Worm (Caenorhabditis elegans) whole organism, L3 larva: Measurements from ENCODE around the gene arx-2.

Experiments used
- R02D3.7 ChIP-seq: fragments of 150-350 bp; optimal IDR thresholded peaks from 2 replicates; lab custom pipeline; 2014; ENCODE audit warnings: missing biosample characterization, missing genetic modification characterization
- aly-2 ChIP-seq: fragments of 150-350 bp; optimal IDR thresholded peaks from 2 replicates; lab custom pipeline; 2014; ENCODE audit warnings: missing biosample characterization, missing genetic modification characterization
- ama-1 ChIP-seq: fragments of 150-350 bp; optimal IDR thresholded peaks from 2 replicates; lab custom pipeline; 2018
- ceh-16 ChIP-seq: sonication (generic microtip); optimal IDR thresholded peaks from 2 replicates; lab custom pipeline; 2017; ENCODE audit warnings: missing biosample characterization, missing genetic modification characterization
- ceh-28 ChIP-seq: fragments of 150-350 bp; optimal IDR thresholded peaks from 2 replicates; lab custom pipeline; 2014; ENCODE audit warnings: missing biosample characterization, missing genetic modification reagents, missing genetic modification characterization
- ceh-82 ChIP-seq: fragments of 150-350 bp; optimal IDR thresholded peaks from 2 replicates; lab custom pipeline; 2014; ENCODE audit warnings: missing biosample characterization, missing genetic modification characterization
- ceh-9 ChIP-seq: sonication (generic microtip); optimal IDR thresholded peaks from 2 replicates; lab custom pipeline; 2018; ENCODE audit warnings: missing biosample characterization, missing genetic modification characterization
- egl-27 ChIP-seq: sonication (generic microtip); optimal IDR thresholded peaks from 4 replicates; lab custom pipeline; 2017; ENCODE audit warnings: missing biosample characterization, missing genetic modification reagents, missing genetic modification characterization
- egl-5 ChIP-seq: fragments of 150-350 bp; optimal IDR thresholded peaks from 2 replicates; lab custom pipeline; 2017; ENCODE audit warnings: missing biosample characterization, missing genetic modification reagents, missing genetic modification characterization, inconsistent platforms
- elt-1 ChIP-seq: fragments of 150-350 bp; optimal IDR thresholded peaks from 2 replicates; lab custom pipeline; 2014; ENCODE audit warnings: missing biosample characterization, missing genetic modification characterization
- elt-2 ChIP-seq: sonication (generic microtip); optimal IDR thresholded peaks from 2 replicates; lab custom pipeline; 2016; ENCODE audit warnings: missing genetic modification reagents, mild to moderate bottlenecking, missing genetic modification characterization, missing compliant biosample characterization
- elt-3 ChIP-seq, 3 experiments: fragments of 150-350 bp in 1 of 3; sonication (generic microtip) in 2 of 3; optimal IDR thresholded peaks; 2 replicates in 2 of 3; 4 replicates in 1 of 3; lab custom pipeline; 2014 to 2017; ENCODE audit warnings: missing biosample characterization in 3 of 3, missing genetic modification characterization in 3 of 3
- eor-1 ChIP-seq, 2 experiments: fragments of 150-350 bp; optimal IDR thresholded peaks; 2 replicates each; lab custom pipeline; 2014 to 2018; ENCODE audit warnings: missing biosample characterization in 2 of 2, missing genetic modification characterization in 2 of 2
- fkh-10 ChIP-seq: sonication (generic microtip); optimal IDR thresholded peaks from 2 replicates; lab custom pipeline; 2017; ENCODE audit warnings: missing biosample characterization, missing genetic modification reagents, missing genetic modification characterization
- fos-1 ChIP-seq: fragments of 150-350 bp; optimal IDR thresholded peaks from 2 replicates; lab custom pipeline; 2014; ENCODE audit warnings: missing biosample characterization, missing genetic modification characterization
- hmg-11 ChIP-seq: sonication (generic microtip); optimal IDR thresholded peaks from 2 replicates; lab custom pipeline; 2016; ENCODE audit warnings: missing genetic modification characterization, missing compliant biosample characterization
- jun-1 ChIP-seq: fragments of 150-350 bp; optimal IDR thresholded peaks from 2 replicates; lab custom pipeline; 2014; ENCODE audit warnings: missing biosample characterization, missing genetic modification reagents, missing genetic modification characterization
- lin-15B ChIP-seq: fragments of 150-350 bp; optimal IDR thresholded peaks from 2 replicates; lab custom pipeline; 2014; ENCODE audit warnings: missing biosample characterization, missing genetic modification characterization
- lin-39 ChIP-seq: fragments of 150-350 bp; optimal IDR thresholded peaks from 2 replicates; lab custom pipeline; 2018; ENCODE audit warnings: missing biosample characterization, missing genetic modification reagents, missing genetic modification characterization
- lsy-12 ChIP-seq: sonication (generic microtip); optimal IDR thresholded peaks from 2 replicates; lab custom pipeline; 2016; ENCODE audit warnings: mild to moderate bottlenecking, missing genetic modification characterization, missing compliant biosample characterization
- mdl-1 ChIP-seq: fragments of 150-350 bp; optimal IDR thresholded peaks from 2 replicates; lab custom pipeline; 2014; ENCODE audit warnings: missing biosample characterization, missing genetic modification characterization
- nfya-1 ChIP-seq: sonication (generic microtip); optimal IDR thresholded peaks from 2 replicates; lab custom pipeline; 2017; ENCODE audit warnings: missing genetic modification characterization, mild to moderate bottlenecking, missing compliant biosample characterization, antibody characterized with exemption, moderate library complexity; ENCODE audit not compliant: insufficient read depth
- nhr-11 ChIP-seq: fragments of 150-350 bp; optimal IDR thresholded peaks from 2 replicates; lab custom pipeline; 2014; ENCODE audit warnings: missing biosample characterization, missing genetic modification characterization
- nhr-23 ChIP-seq: fragments of 150-350 bp; optimal IDR thresholded peaks from 2 replicates; lab custom pipeline; 2014; ENCODE audit warnings: missing biosample characterization, missing genetic modification reagents, missing genetic modification characterization
- nhr-237 ChIP-seq: fragments of 150-350 bp; optimal IDR thresholded peaks from 2 replicates; lab custom pipeline; 2014; ENCODE audit warnings: missing biosample characterization, missing genetic modification characterization
- nhr-25 ChIP-seq: sonication (generic microtip); optimal IDR thresholded peaks from 2 replicates; lab custom pipeline; 2017; ENCODE audit warnings: missing biosample characterization, missing genetic modification characterization
- nhr-43 ChIP-seq: sonication (generic microtip); optimal IDR thresholded peaks from 2 replicates; lab custom pipeline; 2016; ENCODE audit warnings: mild to moderate bottlenecking, missing genetic modification characterization, missing compliant biosample characterization; ENCODE audit not compliant: poor library complexity, severe bottlenecking
- nhr-67 ChIP-seq: fragments of 150-350 bp; optimal IDR thresholded peaks from 2 replicates; lab custom pipeline; 2014; ENCODE audit warnings: missing biosample characterization, missing genetic modification characterization
- pha-4 ChIP-seq: fragments of 150-350 bp; optimal IDR thresholded peaks from 2 replicates; lab custom pipeline; 2014; ENCODE audit warnings: missing biosample characterization, missing genetic modification reagents, missing genetic modification characterization
- pqm-1 ChIP-seq: fragments of 150-350 bp; optimal IDR thresholded peaks from 2 replicates; lab custom pipeline; 2017; ENCODE audit warnings: missing biosample characterization, missing genetic modification characterization, inconsistent platforms
- skn-1 ChIP-seq: fragments of 150-350 bp; optimal IDR thresholded peaks from 2 replicates; lab custom pipeline; 2014; ENCODE audit warnings: missing biosample characterization, missing genetic modification characterization
- snpc-4 ChIP-seq: fragments of 150-350 bp; optimal IDR thresholded peaks from 2 replicates; lab custom pipeline; 2014; ENCODE audit warnings: missing biosample characterization, missing genetic modification characterization
- tbx-2 ChIP-seq: sonication (generic microtip); optimal IDR thresholded peaks from 2 replicates; lab custom pipeline; 2016; ENCODE audit warnings: mild to moderate bottlenecking, missing genetic modification characterization, missing compliant biosample characterization
- unc-39 ChIP-seq: sonication (generic microtip); optimal IDR thresholded peaks from 4 replicates; lab custom pipeline; 2017; ENCODE audit warnings: missing biosample characterization, missing genetic modification characterization
- zag-1 ChIP-seq: fragments of 150-350 bp; optimal IDR thresholded peaks from 2 replicates; lab custom pipeline; 2014; ENCODE audit warnings: missing biosample characterization, missing genetic modification characterization
- ztf-4 ChIP-seq: fragments of 150-350 bp; optimal IDR thresholded peaks from 2 replicates; lab custom pipeline; 2014; ENCODE audit warnings: missing biosample characterization, missing genetic modification characterization

Gene arx-2

DNA sequence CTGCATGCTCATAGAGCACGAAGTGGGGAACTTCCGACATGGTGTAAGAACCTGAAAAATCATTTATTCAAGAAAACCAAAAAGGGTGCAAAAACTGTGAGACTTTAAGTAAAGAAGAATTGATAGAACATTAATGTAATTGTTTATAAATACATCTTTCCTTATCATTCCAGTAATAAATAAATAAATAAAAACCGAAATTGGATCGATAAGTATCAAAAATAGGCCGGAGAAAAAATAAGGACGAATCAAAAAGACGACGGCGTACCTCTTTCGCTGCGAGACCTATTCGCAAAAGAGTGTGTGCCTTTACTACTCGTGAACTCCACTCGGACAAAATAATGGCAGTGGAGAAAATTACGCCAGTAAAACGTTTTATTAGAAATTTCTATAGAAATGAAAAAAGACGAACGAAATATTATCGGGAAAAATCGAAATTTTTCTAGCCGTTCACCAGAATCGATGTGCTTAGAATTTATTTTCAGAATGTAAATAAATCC lies 14.8 kb upstream of the arx-2 start, which contains the start of gene nol-56:
nol-56 (minus strand) TSS at position 51 of the 500 bp plus-strand sequence.
- TF ChIP-seq tbx-2 (tag; lab: Kevin White, UChicago) (no peak), egl-27 (tag; lab: Kevin White, UChicago) (no peak), snpc-4 (tag; lab: Kevin White, UChicago) (peak; percentile 80), ztf-4 (tag; lab: Kevin White, UChicago) (peak; percentile 5), nhr-11 (tag; lab: Kevin White, UChicago) (no peak), nfya-1 (tag; lab: Kevin White, UChicago) (peak; percentile 90), mdl-1 (tag; lab: Kevin White, UChicago) (no peak), eor-1 (tag; optimal IDR thresholded peaks at IDR 0.05; lab: Kevin White, UChicago) (no peak), lin-15B (tag; lab: Kevin White, UChicago) (peak; percentile 93), unc-39 (no peak), elt-3 (tag; optimal IDR thresholded peaks at IDR 0.05; lab: Kevin White, UChicago) (no peak), lsy-12 (tag; lab: Kevin White, UChicago) (peak; percentile 66), jun-1 (peak; percentile 16), nhr-23 (tag; lab: Kevin White, UChicago) (peak; percentile 93), nhr-25 (tag; lab: Kevin White, UChicago) (peak; percentile 70), nhr-43 (tag; lab: Kevin White, UChicago) (peak; percentile 77), lin-39 (tag; lab: Kevin White, UChicago) (peak; percentile 86), elt-1 (tag; lab: Kevin White, UChicago) (no peak), elt-2 (peak; percentile 58), R02D3.7 (peak; percentile 4), hmg-11 (tag; lab: Kevin White, UChicago) (peak; percentile 80), ama-1 (peak; percentile 37), fkh-10 (GFP tag; lab: Kevin White, UChicago) (peak; percentile 43), ceh-28 (peak; percentile 61), nhr-237 (tag; lab: Kevin White, UChicago) (no peak), ceh-16 (tag; lab: Kevin White, UChicago) (no peak), nhr-67 (tag; lab: Kevin White, UChicago) (no peak), skn-1 (tag; lab: Kevin White, UChicago) (peak; percentile 14), aly-2 (tag; lab: Kevin White, UChicago) (no peak), pqm-1 (peak; percentile 34), zag-1 (tag; lab: Kevin White, UChicago) (no peak), pha-4 (tag; lab: Kevin White, UChicago) (peak; percentile 93), egl-5 (peak; percentile 81)

DNA sequence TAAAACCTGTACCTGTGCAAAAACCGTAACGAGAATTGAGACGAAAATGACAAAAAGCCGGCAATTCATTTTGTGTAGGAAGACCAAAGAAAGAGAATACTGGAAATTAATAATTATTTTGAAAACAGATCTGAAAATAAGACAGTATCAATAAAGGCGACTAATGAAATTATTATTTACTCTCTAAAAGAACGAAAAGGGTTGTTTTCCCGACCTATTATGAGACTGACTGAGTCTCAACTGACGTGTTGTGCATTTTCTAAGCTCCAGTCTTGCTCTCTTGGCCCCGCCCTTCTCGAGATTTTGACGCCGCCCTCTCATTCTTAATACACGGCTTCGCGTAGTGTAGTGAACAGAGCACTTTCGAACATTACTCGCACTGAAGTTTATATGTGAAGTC lies 11.9 kb upstream of the arx-2 start, which contains the start of gene K07C5.9:
K07C5.9 (minus strand) TSS at position 101 of the 400 bp plus-strand sequence.
- TF ChIP-seq ceh-82 (no peak), egl-27 (tag; lab: Kevin White, UChicago) (no peak), hmg-11 (tag; lab: Kevin White, UChicago) (no peak)
- TF ChIP-seq, all 47 proteins: peak for 0

DNA sequence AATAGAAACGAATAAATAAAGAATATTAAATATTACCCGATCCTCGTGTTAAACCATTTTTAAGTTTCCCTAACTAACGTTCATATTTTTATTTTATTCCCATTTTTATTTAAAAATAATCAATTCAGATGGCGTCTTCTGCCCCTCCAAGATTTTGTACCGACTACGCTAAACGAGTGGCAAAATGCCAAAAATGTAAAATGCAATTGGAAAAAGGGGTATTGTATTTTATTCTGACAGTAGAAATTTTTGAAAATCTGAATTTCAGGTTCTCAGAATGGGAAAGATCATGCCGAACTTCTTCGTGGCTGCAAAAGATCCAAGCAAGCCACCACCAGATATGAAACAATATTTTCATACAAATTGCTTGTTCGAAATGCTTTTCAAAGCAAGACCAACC lies 4.7 kb upstream of the arx-2 start, which contains the start of gene K07C5.3:
K07C5.3 (plus strand) TSS at position 129 of the 400 bp plus-strand sequence.
- no peak for TF ChIP-seq ztf-4 (tag; lab: Kevin White, UChicago)
- TF ChIP-seq fos-1 (tag; lab: Kevin White, UChicago): no peak
- TF ChIP-seq ceh-9 (tag; lab: Kevin White, UChicago): no peak
- no peak for TF ChIP-seq snpc-4 (tag; lab: Kevin White, UChicago)
- no peak for TF ChIP-seq jun-1
- TF ChIP-seq aly-2 (tag; lab: Kevin White, UChicago): no peak

ce11 chrV:10341905-10342328 lies 3.8 kb upstream of the arx-2 start, which contains the start of gene K07C5.13:
K07C5.13 (plus strand) TSS chrV:10342055.
- TF ChIP-seq pha-4 (tag; lab: Kevin White, UChicago) (peak; percentile 53), elt-2 (peak; percentile 42), nhr-23 (tag; lab: Kevin White, UChicago) (peak; percentile 9), snpc-4 (tag; lab: Kevin White, UChicago) (peak; percentile 23), lin-15B (tag; lab: Kevin White, UChicago) (peak; percentile 75), nhr-43 (tag; lab: Kevin White, UChicago) (peak; percentile 46), hmg-11 (tag; lab: Kevin White, UChicago) (peak; percentile 2), R02D3.7 (peak; percentile 25), lsy-12 (tag; lab: Kevin White, UChicago) (peak; percentile 69), skn-1 (tag; lab: Kevin White, UChicago) (peak; percentile 6), nfya-1 (tag; lab: Kevin White, UChicago) (peak; percentile 26), tbx-2 (tag; lab: Kevin White, UChicago) (peak; percentile 51)
- TF ChIP-seq, all 47 proteins: peak for 12; not testable (repeated sequence) for 35
